Worm (Caenorhabditis elegans) whole organism, young adult: ENCODE data around the gene cnp-2.

Experiments
- B0035.1 ChIP-seq: sonication (generic microtip); optimal IDR thresholded peaks from 2 replicates; lab custom pipeline; 2016; ENCODE audit warnings: missing genetic modification characterization, mild to moderate bottlenecking, missing compliant biosample characterization, missing genotype, missing genetic modification reagents
- C17E4.6 ChIP-seq: fragments of 200-800 bp; sonication (Bioruptor generic); IDR thresholded peaks from 2 replicates; pipeline ENCODE4 v1.3.6; 2022; ENCODE audit warnings: missing genetic modification reagents, missing genetic modification characterization, missing compliant biosample characterization
- D2030.7 ChIP-seq: fragments of 200-800 bp; sonication (Bioruptor generic); IDR thresholded peaks from 2 replicates; pipeline ENCODE4 v1.3.6; 2022; ENCODE audit warnings: missing genetic modification reagents, missing genetic modification characterization, missing compliant biosample characterization
- F22D6.2 ChIP-seq: sonication (generic microtip); optimal IDR thresholded peaks from 2 replicates; lab custom pipeline; 2016; ENCODE audit warnings: mild to moderate bottlenecking, missing genetic modification characterization, missing compliant biosample characterization
- F23B12.7 ChIP-seq: sonication (generic microtip); optimal IDR thresholded peaks from 2 replicates; lab custom pipeline; 2017; ENCODE audit warnings: missing genetic modification characterization, mild to moderate bottlenecking, missing compliant biosample characterization, antibody characterized with exemption, moderate library complexity; ENCODE audit not compliant: insufficient read depth
- F33H1.4 ChIP-seq: fragments of 200-800 bp; sonication (Bioruptor generic); IDR thresholded peaks from 2 replicates; pipeline ENCODE4 v1.3.6; 2022; ENCODE audit warnings: missing genetic modification reagents, missing genetic modification characterization, missing compliant biosample characterization
- F49E8.2 ChIP-seq: sonication (generic microtip); optimal IDR thresholded peaks from 3 replicates; lab custom pipeline; 2017; ENCODE audit warnings: missing genetic modification characterization, mild to moderate bottlenecking, missing compliant biosample characterization, antibody characterized with exemption, moderate library complexity; ENCODE audit not compliant: insufficient read depth
- F57A8.1 ChIP-seq: fragments of 200-800 bp; sonication (Bioruptor generic); optimal IDR thresholded peaks from 2 replicates; lab custom pipeline; 2018; ENCODE audit warnings: mild to moderate bottlenecking, missing genetic modification characterization, moderate library complexity, missing compliant biosample characterization
- T26A5.8 ChIP-seq: sonication (generic microtip); optimal IDR thresholded peaks from 2 replicates; lab custom pipeline; 2016; ENCODE audit warnings: missing genetic modification characterization, missing compliant biosample characterization
- Y53F4B.3 ChIP-seq: fragments of 200-800 bp; sonication (Bioruptor generic); IDR thresholded peaks from 2 replicates; pipeline ENCODE4 v1.3.6; 2022; ENCODE audit warnings: missing genetic modification reagents, missing genetic modification characterization, missing compliant biosample characterization
- Y56A3A.18 ChIP-seq: fragments of 200-800 bp; sonication (Bioruptor generic); IDR thresholded peaks from 2 replicates; pipeline ENCODE4 v1.3.6; 2022; ENCODE audit warnings: missing genetic modification reagents, missing genetic modification characterization, missing compliant biosample characterization
- Y67H2A.10 ChIP-seq: fragments of 200-800 bp; sonication (Bioruptor generic); conservative IDR thresholded peaks from 2 replicates; pipeline ENCODE4 v1.3.6; 2022; ENCODE audit warnings: missing genetic modification reagents, missing genetic modification characterization, missing compliant biosample characterization
- Y95B8A.8 ChIP-seq: fragments of 200-800 bp; sonication (Bioruptor generic); IDR thresholded peaks from 2 replicates; pipeline ENCODE4 v1.3.6; 2022; ENCODE audit warnings: missing genetic modification reagents, missing genetic modification characterization, missing compliant biosample characterization
- akir-1 ChIP-seq: fragments of 200-800 bp; sonication (Bioruptor generic); optimal IDR thresholded peaks from 2 replicates; lab custom pipeline; 2018; ENCODE audit warnings: mild to moderate bottlenecking, missing genetic modification characterization, moderate library complexity, missing compliant biosample characterization
- aptf-3 ChIP-seq: fragments of 200-800 bp; sonication (Bioruptor generic); IDR thresholded peaks from 2 replicates; pipeline ENCODE4 v1.3.6; 2022; ENCODE audit warnings: missing genetic modification characterization, missing compliant biosample characterization
- attf-3 ChIP-seq: fragments of 200-800 bp; sonication (Bioruptor generic); conservative IDR thresholded peaks from 2 replicates; pipeline ENCODE4 v1.3.6; 2022; ENCODE audit warnings: missing genetic modification reagents, missing genetic modification characterization, missing compliant biosample characterization
- cebp-2 ChIP-seq: fragments of 200-800 bp; sonication (Bioruptor generic); IDR thresholded peaks from 2 replicates; pipeline ENCODE4 v1.3.6; 2022; ENCODE audit warnings: missing genetic modification characterization, missing compliant biosample characterization
- ceh-91 ChIP-seq: fragments of 200-800 bp; sonication (Bioruptor generic); IDR thresholded peaks from 2 replicates; pipeline ENCODE4 v1.3.6; 2022; ENCODE audit warnings: missing genetic modification reagents, missing genetic modification characterization, missing compliant biosample characterization
- dox-1 ChIP-seq: fragments of 200-800 bp; sonication (Bioruptor generic); IDR thresholded peaks from 2 replicates; pipeline ENCODE4 v1.3.6; 2022; ENCODE audit warnings: missing genetic modification reagents, missing genetic modification characterization, missing compliant biosample characterization
- egl-44 ChIP-seq: fragments of 200-800 bp; sonication (Bioruptor generic); IDR thresholded peaks from 2 replicates; pipeline ENCODE4 v1.3.6; 2022; ENCODE audit warnings: missing genetic modification reagents, missing genetic modification characterization, missing compliant biosample characterization
- ekl-4 ChIP-seq: fragments of 200-800 bp; sonication (Bioruptor generic); IDR thresholded peaks from 2 replicates; pipeline ENCODE4 v1.3.6; 2022; ENCODE audit warnings: missing genetic modification reagents, missing genetic modification characterization, missing compliant biosample characterization
- ets-4 ChIP-seq: fragments of 200-800 bp; sonication (Bioruptor generic); optimal IDR thresholded peaks from 2 replicates; lab custom pipeline; 2018; ENCODE audit warnings: mild to moderate bottlenecking, missing genetic modification characterization, missing compliant biosample characterization
- gei-17 ChIP-seq: fragments of 200-800 bp; sonication (Bioruptor generic); optimal IDR thresholded peaks from 2 replicates; lab custom pipeline; 2018; ENCODE audit warnings: mild to moderate bottlenecking, missing genetic modification characterization, missing compliant biosample characterization
- him-1 ChIP-seq: sonication (generic microtip); optimal IDR thresholded peaks from 2 replicates; lab custom pipeline; 2016; ENCODE audit warnings: missing genotype, missing genetic modification reagents, missing genetic modification characterization, missing compliant biosample characterization
- hlh-12 ChIP-seq: sonication (generic microtip); optimal IDR thresholded peaks from 2 replicates; lab custom pipeline; 2016; ENCODE audit warnings: missing genetic modification characterization, missing compliant biosample characterization
- hmg-1.2 ChIP-seq: fragments of 200-800 bp; sonication (Bioruptor generic); IDR thresholded peaks from 2 replicates; pipeline ENCODE4 v1.3.6; 2022; ENCODE audit warnings: missing genetic modification reagents, missing genetic modification characterization, missing compliant biosample characterization
- hsf-1 ChIP-seq: fragments of 200-800 bp; sonication (Bioruptor generic); IDR thresholded peaks from 2 replicates; pipeline ENCODE4 v1.3.6; 2022; ENCODE audit warnings: missing genetic modification reagents, missing genetic modification characterization, missing compliant biosample characterization
- lag-1 ChIP-seq: fragments of 200-800 bp; sonication (Bioruptor generic); IDR thresholded peaks from 2 replicates; pipeline ENCODE4 v1.3.6; 2022; ENCODE audit warnings: missing genetic modification reagents, missing genetic modification characterization, missing compliant biosample characterization
- let-526 ChIP-seq: fragments of 200-800 bp; sonication (Bioruptor generic); IDR thresholded peaks from 2 replicates; pipeline ENCODE4 v1.3.6; 2022; ENCODE audit warnings: missing genetic modification reagents, missing genetic modification characterization, missing compliant biosample characterization
- lir-1 ChIP-seq: fragments of 200-800 bp; sonication (Bioruptor generic); conservative IDR thresholded peaks from 2 replicates; pipeline ENCODE4 v1.3.6; 2022; ENCODE audit warnings: missing genetic modification reagents, missing genetic modification characterization, missing compliant biosample characterization
- lsl-1 ChIP-seq: fragments of 200-800 bp; sonication (Bioruptor generic); optimal IDR thresholded peaks from 2 replicates; lab custom pipeline; 2018; ENCODE audit warnings: mild to moderate bottlenecking, missing genetic modification characterization, moderate library complexity, missing compliant biosample characterization
- lsy-27 ChIP-seq: sonication (generic microtip); optimal IDR thresholded peaks from 2 replicates; lab custom pipeline; 2017; ENCODE audit warnings: missing genetic modification characterization, mild to moderate bottlenecking, missing compliant biosample characterization, antibody characterized with exemption, missing genotype, borderline replicate concordance; ENCODE audit not compliant: insufficient read depth
- madf-6 ChIP-seq: fragments of 200-800 bp; sonication (Bioruptor generic); IDR thresholded peaks from 2 replicates; pipeline ENCODE4 v1.3.6; 2022; ENCODE audit warnings: missing genetic modification reagents, missing genetic modification characterization, missing compliant biosample characterization
- mes-4 ChIP-seq: sonication (generic microtip); optimal IDR thresholded peaks from 2 replicates; lab custom pipeline; 2016; ENCODE audit warnings: missing genotype, missing genetic modification characterization, missing compliant biosample characterization
- nfya-1 ChIP-seq: sonication (generic microtip); optimal IDR thresholded peaks from 2 replicates; lab custom pipeline; 2017; ENCODE audit warnings: antibody characterized with exemption, missing compliant biosample characterization, missing genetic modification characterization, borderline replicate concordance; ENCODE audit not compliant: insufficient read depth
- nfya-2 ChIP-seq: fragments of 200-800 bp; sonication (Bioruptor generic); IDR thresholded peaks from 2 replicates; pipeline ENCODE4 v1.3.6; 2022; ENCODE audit warnings: missing genetic modification reagents, missing genetic modification characterization, missing compliant biosample characterization
- nhr-179 ChIP-seq: sonication (generic microtip); optimal IDR thresholded peaks from 2 replicates; lab custom pipeline; 2016; ENCODE audit warnings: mild to moderate bottlenecking, missing genetic modification characterization, missing compliant biosample characterization
- nhr-80 ChIP-seq: sonication (generic microtip); optimal IDR thresholded peaks from 2 replicates; lab custom pipeline; 2016; ENCODE audit warnings: missing genetic modification characterization, missing compliant biosample characterization
- nhr-90 ChIP-seq: sonication (generic microtip); optimal IDR thresholded peaks from 2 replicates; lab custom pipeline; 2016; ENCODE audit warnings: missing genotype, mild to moderate bottlenecking, missing genetic modification characterization, missing compliant biosample characterization
- pbrm-1 ChIP-seq: fragments of 200-800 bp; sonication (Bioruptor generic); IDR thresholded peaks from 2 replicates; pipeline ENCODE4 v1.3.6; 2022; ENCODE audit warnings: missing genetic modification reagents, missing genetic modification characterization, missing compliant biosample characterization
- rcor-1 ChIP-seq: fragments of 200-800 bp; sonication (Bioruptor generic); IDR thresholded peaks from 2 replicates; pipeline ENCODE4 v1.3.6; 2022; ENCODE audit warnings: missing genetic modification reagents, missing genetic modification characterization, missing compliant biosample characterization
- sea-2 ChIP-seq: fragments of 200-800 bp; sonication (Bioruptor generic); IDR thresholded peaks from 2 replicates; pipeline ENCODE4 v1.3.6; 2022; ENCODE audit warnings: missing genetic modification characterization, missing compliant biosample characterization
- snpc-1.3 ChIP-seq: sonication (generic microtip); optimal IDR thresholded peaks from 2 replicates; lab custom pipeline; 2017; ENCODE audit warnings: missing genetic modification characterization, mild to moderate bottlenecking, missing compliant biosample characterization, antibody characterized with exemption, moderate library complexity, missing genotype, missing genetic modification reagents; ENCODE audit not compliant: insufficient read depth
- sptf-2 ChIP-seq: fragments of 200-800 bp; sonication (Bioruptor generic); optimal IDR thresholded peaks from 2 replicates; lab custom pipeline; 2018; ENCODE audit warnings: mild to moderate bottlenecking, missing genetic modification characterization, missing compliant biosample characterization
- tbp1 ChIP-seq: fragments of 200-800 bp; sonication (Bioruptor generic); optimal IDR thresholded peaks from 2 replicates; lab custom pipeline; 2018; ENCODE audit warnings: mild to moderate bottlenecking, missing genetic modification characterization, missing compliant biosample characterization
- tbx-9 ChIP-seq: sonication (generic microtip); optimal IDR thresholded peaks from 2 replicates; lab custom pipeline; 2016; ENCODE audit warnings: borderline replicate concordance, missing genetic modification characterization, inconsistent platforms, missing compliant biosample characterization
- tlf-1 ChIP-seq: fragments of 200-800 bp; sonication (Bioruptor generic); optimal IDR thresholded peaks from 2 replicates; lab custom pipeline; 2018; ENCODE audit warnings: mild to moderate bottlenecking, missing genetic modification characterization, missing compliant biosample characterization
- unc-130 ChIP-seq: sonication (generic microtip); optimal IDR thresholded peaks from 2 replicates; lab custom pipeline; 2016; ENCODE audit warnings: missing genetic modification reagents, missing genetic modification characterization, missing compliant biosample characterization
- ztf-28 ChIP-seq: fragments of 200-800 bp; sonication (Bioruptor generic); IDR thresholded peaks from 2 replicates; pipeline ENCODE4 v1.3.6; 2022; ENCODE audit warnings: missing genetic modification reagents, missing genetic modification characterization, missing compliant biosample characterization

Gene cnp-2

DNA sequence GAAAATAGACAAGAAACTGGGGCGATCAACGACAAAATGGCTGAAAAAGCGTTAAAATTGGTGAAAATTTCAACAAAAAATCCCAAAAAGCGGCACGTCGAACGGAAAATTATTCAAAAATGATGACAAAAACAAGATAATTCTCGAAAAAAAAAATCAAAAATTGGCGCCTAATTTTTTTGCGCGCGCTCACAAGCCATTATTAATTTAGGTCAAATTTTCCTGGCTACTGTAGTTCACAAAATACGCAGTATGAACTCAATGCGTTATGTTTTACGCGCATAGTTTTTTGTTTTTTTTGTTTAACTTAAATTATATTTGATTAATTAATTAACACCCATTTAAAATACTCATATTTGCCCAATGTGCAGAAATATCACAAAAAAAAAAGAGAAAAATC, 21.3 kb upstream of the cnp-2 start (continued):
- TF ChIP-seq D2030.7 (GFP tag; lab: Robert Waterston, UW) (peak; percentile 95), lsy-27 (tag; lab: Kevin White, UChicago) (no peak), lsl-1 (GFP tag; lab: Kevin White, UChicago) (peak; percentile 95), Y53F4B.3 (GFP tag; lab: Robert Waterston, UW) (peak; percentile 29; the same call in 1 of the 2 replicates), nfya-2 (no peak), cebp-2 (GFP tag; lab: Robert Waterston, UW) (no peak), let-526 (GFP tag; lab: Robert Waterston, UW) (no peak), pbrm-1 (GFP tag; lab: Robert Waterston, UW) (no peak), C17E4.6 (GFP tag; lab: Robert Waterston, UW) (peak; percentile 58; the same call in 1 of the 2 replicates), attf-3 (GFP tag; lab: Robert Waterston, UW) (peak; percentile 59), F49E8.2 (tag; lab: Kevin White, UChicago) (peak; percentile 76), sptf-2 (GFP tag; lab: Kevin White, UChicago) (no peak), snpc-1.3 (tag; lab: Kevin White, UChicago) (peak; percentile 75), hsf-1 (GFP tag; lab: Robert Waterston, UW) (peak; percentile 97), aptf-3 (GFP tag; lab: Robert Waterston, UW) (no peak), nhr-179 (tag; lab: Kevin White, UChicago) (no peak), F33H1.4 (peak; percentile 85), akir-1 (GFP tag; lab: Kevin White, UChicago) (no peak), ztf-28 (GFP tag; lab: Robert Waterston, UW) (no peak), him-1 (peak; percentile 22), nfya-1 (tag; lab: Kevin White, UChicago) (no peak), sea-2 (GFP tag; lab: Robert Waterston, UW) (no peak), F57A8.1 (GFP tag; lab: Kevin White, UChicago) (no peak), gei-17 (GFP tag; lab: Kevin White, UChicago) (no peak), ceh-91 (GFP tag; lab: Robert Waterston, UW) (peak; percentile 96), lag-1 (GFP tag; lab: Robert Waterston, UW) (no peak), nhr-80 (no peak), rcor-1 (GFP tag; lab: Robert Waterston, UW) (peak; percentile 78), dox-1 (GFP tag; lab: Robert Waterston, UW) (peak; percentile 58), ekl-4 (GFP tag; lab: Robert Waterston, UW) (peak; percentile 61), Y56A3A.18 (no peak), unc-130 (GFP tag; lab: Kevin White, UChicago) (peak; percentile 56), tlf-1 (GFP tag; lab: Kevin White, UChicago) (peak; percentile 77), lir-1 (GFP tag; lab: Robert Waterston, UW) (0 out of 2 replicates have a peak, but pooled peaks have one; percentile 49), B0035.1 (tag; lab: Kevin White, UChicago) (no peak), Y67H2A.10 (GFP tag; lab: Robert Waterston, UW) (peak; percentile 69), hlh-12 (tag; lab: Kevin White, UChicago) (no peak), ets-4 (no peak), F23B12.7 (no peak), tbx-9 (tag; lab: Kevin White, UChicago) (no peak), tbp1 (peak; percentile 58), F22D6.2 (tag; lab: Kevin White, UChicago) (no peak), hmg-1.2 (peak; percentile 56; the same call in 1 of the 2 replicates), mes-4 (tag; lab: Kevin White, UChicago) (no peak), T26A5.8 (tag; lab: Kevin White, UChicago) (no peak), Y95B8A.8 (GFP tag; lab: Robert Waterston, UW) (peak; percentile 91), egl-44 (GFP tag; lab: Robert Waterston, UW) (no peak), nhr-90 (tag; lab: Kevin White, UChicago) (no peak), madf-6 (GFP tag; lab: Robert Waterston, UW) (peak; percentile 98)
